Worm (Caenorhabditis elegans): Measurements from ENCODE around the gene mrpl-48.

DNA sequence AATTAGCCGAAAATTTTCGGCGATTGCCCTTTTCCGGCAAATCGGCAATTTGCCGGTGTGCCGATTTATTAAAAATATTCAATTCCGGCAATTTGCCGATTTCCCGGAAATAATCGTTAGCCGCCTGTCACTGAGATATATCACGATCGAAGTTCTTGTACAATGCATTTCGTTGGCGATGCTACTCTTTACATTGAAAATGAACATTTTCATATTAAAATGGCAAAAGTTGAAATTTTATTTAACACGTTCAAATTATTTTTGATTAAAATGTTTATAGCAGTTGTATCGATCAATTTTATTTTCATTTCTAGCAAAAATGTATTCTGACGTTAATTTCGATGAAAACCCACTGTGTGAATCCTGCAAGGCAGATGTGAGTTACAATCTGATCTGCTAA, 21.2 kb downstream of the mrpl-48 start, which contains the start of gene M03E7.3:
- TF ChIP-seq aly-2 (tag; optimal IDR thresholded peaks at IDR 0.05) (no peak), alr-1 (tag; optimal IDR thresholded peaks at IDR 0.05; ENCODE audit: borderline replicate concordance) (no peak), ztf-11 (tag; optimal IDR thresholded peaks at IDR 0.05) (no peak), ama-1 (optimal IDR thresholded peaks at IDR 0.05) (no peak), pqm-1 (tag; optimal IDR thresholded peaks at IDR 0.05) (no peak), elt-2 (tag; optimal IDR thresholded peaks at IDR 0.05) (no peak), dpl-1 (GFP tag; optimal IDR thresholded peaks at IDR 0.05) (no peak), lsy-2 (tag; optimal IDR thresholded peaks at IDR 0.05) (no peak), nhr-76 (tag; optimal IDR thresholded peaks at IDR 0.05) (no peak), zag-1 (tag; optimal IDR thresholded peaks at IDR 0.05) (no peak), nhr-12 (tag; optimal IDR thresholded peaks at IDR 0.05) (no peak), efl-1 (optimal IDR thresholded peaks at IDR 0.05) (no peak), efl-1 (GFP tag; optimal IDR thresholded peaks at IDR 0.05 in 1 of 2) (no peak), lin-15B (tag; optimal IDR thresholded peaks at IDR 0.05) (no peak), irx-1 (tag; optimal IDR thresholded peaks at IDR 0.05) (no peak)
